Fruit fly (Drosophila melanogaster) whole organism, adult: Measurements from ENCODE around the gene Cpr11A.

Experiments
- CG11617 ChIP-seq: fragments of 200-800 bp; sonication (Bioruptor generic); optimal IDR thresholded peaks from 2 replicates; lab custom pipeline; 2017; ENCODE audit warnings: mild to moderate bottlenecking, missing biosample characterization, missing genetic modification reagents, missing genetic modification characterization
- CG12768 ChIP-seq: fragments of 200-800 bp; sonication (Bioruptor generic); optimal IDR thresholded peaks from 2 replicates; lab custom pipeline; 2017; ENCODE audit warnings: missing biosample characterization, missing genetic modification characterization, mild to moderate bottlenecking, moderate library complexity, missing genetic modification reagents
- CG14711 ChIP-seq: fragments of 200-800 bp; sonication (Bioruptor generic); optimal IDR thresholded peaks from 2 replicates; lab custom pipeline; 2018; ENCODE audit warnings: missing biosample characterization, mild to moderate bottlenecking, missing genetic modification characterization, moderate library complexity
- CG1620 ChIP-seq: fragments of 200-800 bp; sonication (Bioruptor generic); optimal IDR thresholded peaks from 2 replicates; lab custom pipeline; 2016; ENCODE audit warnings: missing biosample characterization, missing genetic modification characterization
- CG33017 ChIP-seq: fragments of 200-800 bp; sonication (Bioruptor generic); optimal IDR thresholded peaks from 2 replicates; lab custom pipeline; 2018; ENCODE audit warnings: missing biosample characterization, mild to moderate bottlenecking, missing genetic modification characterization, moderate library complexity
- CG5204 ChIP-seq: fragments of 200-800 bp; sonication (Bioruptor generic); optimal IDR thresholded peaks from 2 replicates; lab custom pipeline; 2016; ENCODE audit warnings: missing biosample characterization, missing genetic modification characterization
- CG7045 ChIP-seq: fragments of 200-800 bp; sonication (Bioruptor generic); optimal IDR thresholded peaks from 2 replicates; lab custom pipeline; 2017; ENCODE audit warnings: missing biosample characterization, mild to moderate bottlenecking, missing genetic modification characterization
- CG7101 ChIP-seq: fragments of 200-800 bp; sonication (Bioruptor generic); optimal IDR thresholded peaks from 2 replicates; lab custom pipeline; 2018; ENCODE audit warnings: missing biosample characterization, mild to moderate bottlenecking, missing genetic modification characterization, moderate library complexity
- Clk ChIP-seq: fragments of 200-800 bp; sonication (Bioruptor generic); optimal IDR thresholded peaks from 2 replicates; lab custom pipeline; 2017; ENCODE audit warnings: missing biosample characterization, missing genetic modification characterization
- Crg-1 ChIP-seq: fragments of 200-800 bp; sonication (Bioruptor generic); optimal IDR thresholded peaks from 2 replicates; lab custom pipeline; 2016; ENCODE audit warnings: missing biosample characterization, missing genetic modification characterization
- Hr96 ChIP-seq: fragments of 200-800 bp; sonication (Bioruptor generic); optimal IDR thresholded peaks from 2 replicates; lab custom pipeline; 2016; ENCODE audit warnings: missing biosample characterization, missing genetic modification characterization
- Mnt ChIP-seq: fragments of 200-800 bp; sonication (Bioruptor generic); optimal IDR thresholded peaks from 2 replicates; lab custom pipeline; 2016; ENCODE audit warnings: missing biosample characterization, mild to moderate bottlenecking, missing genetic modification characterization
- bab1 ChIP-seq: fragments of 200-800 bp; sonication (Bioruptor generic); optimal IDR thresholded peaks from 3 replicates; lab custom pipeline; 2019; ENCODE audit warnings: missing biosample characterization, mild to moderate bottlenecking, missing genetic modification characterization, moderate library complexity
- cic ChIP-seq: fragments of 200-800 bp; sonication (Bioruptor generic); optimal IDR thresholded peaks from 2 replicates; lab custom pipeline; 2017; ENCODE audit warnings: missing biosample characterization, mild to moderate bottlenecking, missing genetic modification characterization, moderate library complexity
- cnc ChIP-seq, 2 experiments: fragments of >200 bp; optimal IDR thresholded peaks; 2 replicates each; lab custom pipeline; 2017
- kay ChIP-seq: fragments of 200-800 bp; sonication (Bioruptor generic); peaks from one replicate; lab custom pipeline; 2016; ENCODE audit warnings: missing biosample characterization, missing genetic modification characterization, borderline replicate concordance
- ovo ChIP-seq: fragments of 200-800 bp; sonication (Bioruptor generic); optimal IDR thresholded peaks from 2 replicates; lab custom pipeline; 2016; ENCODE audit warnings: missing biosample characterization, missing genetic modification characterization
- pad ChIP-seq: fragments of 200-800 bp; sonication (Bioruptor generic); optimal IDR thresholded peaks from 3 replicates; lab custom pipeline; 2017; ENCODE audit warnings: missing biosample characterization, missing genetic modification characterization, mild to moderate bottlenecking, moderate library complexity, missing genetic modification reagents
- tj ChIP-seq: fragments of 200-800 bp; sonication (Bioruptor generic); optimal IDR thresholded peaks from 3 replicates; lab custom pipeline; 2017; ENCODE audit warnings: missing biosample characterization, mild to moderate bottlenecking, missing genetic modification characterization, moderate library complexity
- toe ChIP-seq: fragments of 200-800 bp; sonication (Bioruptor generic); optimal IDR thresholded peaks from 2 replicates; lab custom pipeline; 2016; ENCODE audit warnings: missing biosample characterization, missing genetic modification characterization

Cpr11A gene

dm6 chrX:12462216-12462615 lies 24.6 kb upstream of the Cpr11A start:
- TF ChIP-seq bab1 (peak; percentile 2), Crg-1 (no peak), Hr96 (GFP tag; lab: Kevin White, UChicago) (no peak), Mnt (no peak), CG1620 (no peak), tj (GFP tag; lab: Kevin White, UChicago) (no peak)

DNA sequence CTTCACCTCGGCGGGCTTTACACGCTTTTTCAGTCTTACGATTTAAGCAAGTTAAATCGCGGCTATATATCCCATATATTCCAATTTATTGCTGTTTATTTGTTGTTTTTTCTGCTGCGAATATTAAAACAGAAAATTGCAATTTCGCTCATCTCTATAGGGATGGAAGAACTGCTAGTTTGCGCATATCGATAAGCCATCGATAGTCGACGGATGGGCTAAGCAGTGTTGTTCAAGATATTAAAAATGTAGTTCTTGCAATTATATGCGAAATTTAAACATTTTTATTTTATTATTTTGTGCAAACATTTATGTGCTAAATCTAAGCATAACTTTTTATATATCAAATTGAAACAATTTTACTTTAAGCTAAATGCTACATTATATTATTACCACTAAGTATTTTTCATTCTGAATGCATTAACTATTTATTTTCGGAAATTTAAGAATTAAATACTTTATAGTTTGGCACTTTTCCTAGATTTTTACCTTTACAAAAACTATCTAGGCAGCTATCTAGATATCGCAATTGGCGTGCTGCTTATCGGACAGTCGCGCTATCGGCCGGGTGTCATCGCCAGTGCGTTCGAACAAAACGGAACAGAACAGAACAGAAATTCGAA lies 23.7 kb upstream of the Cpr11A start, which contains the start of the genes Rab40 and CG42258:
Rab40 (minus strand) TSS at position 177 of the 623 bp plus-strand sequence.
CG42258 (plus strand) TSS at position 593 of the 623 bp plus-strand sequence.
- TF ChIP-seq CG5204 (GFP tag; lab: Kevin White, UChicago) (peak; percentile 45), ovo (GFP tag; lab: Kevin White, UChicago) (peak; percentile 21), Mnt (peak; percentile 20), tj (GFP tag; lab: Kevin White, UChicago) (peak; percentile 46), Crg-1 (peak; percentile 61), CG12768 (GFP tag; lab: Kevin White, UChicago) (no peak), CG14711 (tag; lab: Kevin White, UChicago) (peak; percentile 9), Hr96 (GFP tag; lab: Kevin White, UChicago) (peak; percentile 67), kay (GFP tag; lab: Kevin White, UChicago) (peak; percentile 38), CG33017 (tag; lab: Kevin White, UChicago) (no peak), CG7045 (GFP tag; lab: Kevin White, UChicago) (peak; percentile 32), bab1 (peak; percentile 28), pad (no peak), toe (peak; percentile 41), CG1620 (peak; percentile 66), CG7101 (tag; lab: Kevin White, UChicago) (peak; percentile 49), Clk (no peak), cnc (optimal IDR thresholded peaks at IDR 0.05; lab: Kevin White, UChicago) (no peak), CG11617 (GFP tag; lab: Kevin White, UChicago) (peak; percentile 47)

DNA sequence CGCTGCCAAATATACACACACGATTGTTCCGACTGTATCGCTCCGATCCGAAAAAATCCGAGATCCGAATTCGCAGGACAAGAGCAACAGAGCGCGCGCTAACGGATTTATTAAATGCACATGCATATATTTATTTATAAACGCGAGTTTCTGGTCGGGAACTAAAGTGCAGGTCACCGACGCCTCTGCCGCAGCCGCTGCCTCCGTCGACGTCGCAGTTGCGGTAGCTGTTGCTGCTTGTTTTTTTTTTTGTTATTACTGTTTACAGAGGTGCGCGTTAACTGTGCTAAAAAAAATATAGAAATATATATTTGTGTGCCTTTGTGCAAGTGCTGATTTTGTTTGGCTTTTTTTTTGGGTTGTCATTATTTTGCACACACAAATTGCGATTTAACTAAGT lies 23.2 kb upstream of the Cpr11A start:
- TF ChIP-seq CG7101 (tag; lab: Kevin White, UChicago): no peak
- no peak for TF ChIP-seq Hr96 (GFP tag; lab: Kevin White, UChicago)
- TF ChIP-seq toe: no peak
- TF ChIP-seq pad: no peak

- no peak for TF ChIP-seq CG7101 (tag; lab: Kevin White, UChicago)
- no peak for TF ChIP-seq Clk
- TF ChIP-seq CG5204 (GFP tag; lab: Kevin White, UChicago): no peak
- TF ChIP-seq Crg-1: no peak
- TF ChIP-seq CG11617 (GFP tag; lab: Kevin White, UChicago): no peak
- TF ChIP-seq bab1: no peak
- no peak for TF ChIP-seq cic (GFP tag; lab: Kevin White, UChicago)
- TF ChIP-seq pad: no peak
Measured at dm6 chrX:12465316-12465715, 21.5 kb upstream of the Cpr11A start.

- TF ChIP-seq CG33017 (tag; lab: Kevin White, UChicago) (no peak), Clk (no peak), ovo (GFP tag; lab: Kevin White, UChicago) (no peak), CG1620 (no peak), Hr96 (GFP tag; lab: Kevin White, UChicago) (no peak), CG14711 (tag; lab: Kevin White, UChicago) (no peak), CG5204 (GFP tag; lab: Kevin White, UChicago) (no peak), CG7101 (tag; lab: Kevin White, UChicago) (no peak), CG12768 (GFP tag; lab: Kevin White, UChicago) (no peak), Crg-1 (no peak), tj (GFP tag; lab: Kevin White, UChicago) (no peak), cic (GFP tag; lab: Kevin White, UChicago) (no peak), CG11617 (GFP tag; lab: Kevin White, UChicago) (no peak), kay (GFP tag; lab: Kevin White, UChicago) (no peak), Mnt (no peak), cnc (optimal IDR thresholded peaks at IDR 0.05; lab: Kevin White, UChicago) (no peak), bab1 (no peak), toe (no peak)
Measured at dm6 chrX:12466541-12467240, 20.1 kb upstream of the Cpr11A start.

- no peak for TF ChIP-seq bab1
- TF ChIP-seq Hr96 (GFP tag; lab: Kevin White, UChicago): no peak
- no peak for TF ChIP-seq Crg-1
- TF ChIP-seq CG14711 (tag; lab: Kevin White, UChicago): no peak
- TF ChIP-seq CG1620: no peak
- TF ChIP-seq Clk: no peak
- TF ChIP-seq ovo (GFP tag; lab: Kevin White, UChicago): no peak
- TF ChIP-seq cic (GFP tag; lab: Kevin White, UChicago): no peak
- no peak for TF ChIP-seq CG33017 (tag; lab: Kevin White, UChicago)
Measured at dm6 chrX:12467241-12467597, 19.6 kb upstream of the Cpr11A start.

DNA sequence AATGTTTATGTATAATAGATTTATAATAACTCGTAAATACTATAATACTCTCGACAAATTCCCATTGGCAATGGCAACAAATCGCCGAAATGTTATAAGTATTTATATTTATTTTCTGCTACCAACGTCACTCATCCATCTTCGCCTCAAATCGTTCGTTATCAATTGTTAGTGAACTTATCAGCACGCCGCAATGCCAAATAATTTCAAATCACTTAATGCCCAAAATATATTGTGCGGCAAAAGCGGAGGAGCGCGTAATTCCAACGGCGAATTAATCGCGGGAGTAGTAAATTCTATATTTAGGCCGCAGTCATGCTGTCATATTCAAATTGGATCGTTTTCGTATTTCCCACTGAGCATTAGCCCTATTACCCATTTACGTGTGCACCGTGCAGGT lies 17.6 kb upstream of the Cpr11A start:
- TF ChIP-seq Clk: no peak
- TF ChIP-seq Hr96 (GFP tag; lab: Kevin White, UChicago): no peak
- TF ChIP-seq Crg-1: no peak
- no peak for TF ChIP-seq CG7101 (tag; lab: Kevin White, UChicago)
- no peak for TF ChIP-seq CG33017 (tag; lab: Kevin White, UChicago)
- TF ChIP-seq CG7045 (GFP tag; lab: Kevin White, UChicago): no peak
- no peak for TF ChIP-seq pad
- no peak for TF ChIP-seq CG5204 (GFP tag; lab: Kevin White, UChicago)
- no peak for TF ChIP-seq CG1620
